Fruit fly (Drosophila melanogaster) Kc167 (cell line): ENCODE data around the gene CG1387.

Source experiments
- Myc ChIP-seq: fragments of >200 bp; optimal IDR thresholded peaks from 2 replicates; lab custom pipeline; 2017; ENCODE audit warnings: missing external identifiers
- psq ChIP-seq: fragments of >200 bp; optimal IDR thresholded peaks from 2 replicates; lab custom pipeline; 2017; ENCODE audit warnings: missing external identifiers

DNA sequence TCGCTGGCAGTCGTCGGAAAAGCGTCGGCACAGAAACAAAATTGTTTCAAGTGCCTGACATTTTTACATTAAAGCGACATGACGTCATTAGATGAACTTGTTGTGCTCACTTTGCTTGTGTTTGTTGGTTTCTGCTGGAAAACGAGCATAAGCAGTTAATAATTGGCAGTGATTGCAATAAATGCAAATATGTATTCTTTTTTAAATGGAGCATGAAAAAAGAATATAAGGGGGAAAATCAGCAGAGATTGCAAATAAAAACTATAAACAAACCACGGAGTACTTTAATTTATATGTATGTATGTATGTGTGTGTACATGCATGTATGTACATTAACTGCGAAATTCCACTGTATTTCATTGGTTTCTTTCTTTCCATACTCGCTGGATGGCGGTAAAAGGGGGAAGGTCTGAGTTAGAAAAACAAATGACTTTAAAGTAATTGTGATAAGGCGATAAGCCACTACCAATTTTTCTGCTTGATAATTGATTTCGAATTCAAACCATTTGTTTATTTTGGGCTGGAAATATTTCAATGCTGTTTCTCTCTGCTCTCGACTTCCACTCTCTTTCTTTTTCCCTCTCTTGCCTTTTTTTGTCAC, 28.0 kb downstream of the CG1387 start:
- no peak for TF ChIP-seq psq
- TF ChIP-seq Myc (lab: Kevin White, UChicago): no peak
